Fruit fly (Drosophila melanogaster) whole organism, pupa: ENCODE measurements around the gene Ent2.

Experiments
- CG10348 ChIP-seq: fragments of 200-800 bp; sonication (Bioruptor generic); IDR thresholded peaks from 2 replicates; pipeline ENCODE4 v1.3.6; 2022; ENCODE audit warnings: missing biosample characterization, missing genetic modification characterization
- CG12605 ChIP-seq: fragments of 200-800 bp; sonication (Bioruptor generic); IDR thresholded peaks from 2 replicates; pipeline ENCODE4 v1.3.6; 2022; ENCODE audit warnings: missing biosample characterization, missing genetic modification characterization
- CG13204 ChIP-seq: fragments of 200-800 bp; sonication (Bioruptor generic); optimal IDR thresholded peaks from 2 replicates; lab custom pipeline; 2018; ENCODE audit warnings: missing biosample characterization, mild to moderate bottlenecking, missing genetic modification characterization, moderate library complexity
- CG14655 ChIP-seq: fragments of 200-800 bp; sonication (Bioruptor generic); optimal IDR thresholded peaks from 3 replicates; lab custom pipeline; 2017; ENCODE audit warnings: mild to moderate bottlenecking, missing biosample characterization, missing genetic modification reagents, missing genetic modification characterization
- CG15710 ChIP-seq: fragments of 200-800 bp; sonication (Bioruptor generic); optimal IDR thresholded peaks from 2 replicates; lab custom pipeline; 2018; ENCODE audit warnings: missing biosample characterization, mild to moderate bottlenecking, missing genetic modification characterization, moderate library complexity
- CG17806 ChIP-seq: fragments of 200-800 bp; sonication (Bioruptor generic); optimal IDR thresholded peaks from 2 replicates; lab custom pipeline; 2018; ENCODE audit warnings: missing biosample characterization, mild to moderate bottlenecking, missing genetic modification characterization, moderate library complexity
- CG32121 ChIP-seq: fragments of 200-800 bp; sonication (Bioruptor generic); IDR thresholded peaks from 2 replicates; pipeline ENCODE4 v1.3.6; 2022; ENCODE audit warnings: missing biosample characterization, missing genetic modification characterization
- CG34367 ChIP-seq: fragments of 200-800 bp; sonication (Bioruptor generic); optimal IDR thresholded peaks from 2 replicates; lab custom pipeline; 2018; ENCODE audit warnings: missing biosample characterization, mild to moderate bottlenecking, missing genetic modification characterization
- CG4496 ChIP-seq: fragments of 200-800 bp; sonication (Bioruptor generic); IDR thresholded peaks from 3 replicates; pipeline ENCODE4 v1.3.6; 2022; ENCODE audit warnings: missing biosample characterization, missing genetic modification characterization
- CG8159 ChIP-seq: fragments of 200-800 bp; sonication (Bioruptor generic); optimal IDR thresholded peaks from 3 replicates; lab custom pipeline; 2018; ENCODE audit warnings: missing biosample characterization, mild to moderate bottlenecking, missing genetic modification characterization, moderate library complexity
- CG8301 ChIP-seq: fragments of 200-800 bp; sonication (Bioruptor generic); optimal IDR thresholded peaks from 2 replicates; lab custom pipeline; 2018; ENCODE audit warnings: missing biosample characterization, mild to moderate bottlenecking, missing genetic modification characterization
- CG9948 ChIP-seq: fragments of 200-800 bp; sonication (Bioruptor generic); optimal IDR thresholded peaks from 2 replicates; lab custom pipeline; 2018; ENCODE audit warnings: missing biosample characterization, mild to moderate bottlenecking, missing genetic modification characterization, moderate library complexity
- D1 ChIP-seq: fragments of 200-800 bp; sonication (Bioruptor generic); optimal IDR thresholded peaks from 2 replicates; lab custom pipeline; 2018; ENCODE audit warnings: missing biosample characterization, mild to moderate bottlenecking, missing genetic modification characterization, moderate library complexity
- EcR ChIP-seq: fragments of 200-800 bp; sonication (Bioruptor generic); optimal IDR thresholded peaks from 3 replicates; lab custom pipeline; 2019; ENCODE audit warnings: missing biosample characterization, missing genetic modification characterization, mild to moderate bottlenecking, moderate library complexity, missing genetic modification reagents
- Ets98B ChIP-seq: fragments of 200-800 bp; sonication (Bioruptor generic); IDR thresholded peaks from 2 replicates; pipeline ENCODE4 v1.3.6; 2022; ENCODE audit warnings: missing biosample characterization, missing genetic modification characterization
- Pif1A ChIP-seq: fragments of 200-800 bp; sonication (Bioruptor generic); optimal IDR thresholded peaks from 3 replicates; lab custom pipeline; 2016; ENCODE audit warnings: missing biosample characterization, missing genetic modification characterization
- Pif1B ChIP-seq: fragments of 200-800 bp; sonication (Bioruptor generic); optimal IDR thresholded peaks from 3 replicates; lab custom pipeline; 2016; ENCODE audit warnings: missing biosample characterization, missing genetic modification characterization
- Snoo ChIP-seq: fragments of 200-800 bp; sonication (Bioruptor generic); optimal IDR thresholded peaks from 3 replicates; lab custom pipeline; 2017; ENCODE audit warnings: missing biosample characterization, mild to moderate bottlenecking, missing genetic modification characterization, inconsistent platforms
- fd96Ca ChIP-seq: fragments of 200-800 bp; sonication (Bioruptor generic); IDR thresholded peaks from 3 replicates; pipeline ENCODE4 v1.3.6; 2022; ENCODE audit warnings: missing biosample characterization, missing genetic modification characterization
- gl ChIP-seq: fragments of 200-800 bp; sonication (Bioruptor generic); optimal IDR thresholded peaks from 2 replicates; lab custom pipeline; 2018; ENCODE audit warnings: missing biosample characterization, mild to moderate bottlenecking, missing genetic modification characterization
- rn ChIP-seq: fragments of 200-800 bp; sonication (Bioruptor generic); IDR thresholded peaks from 2 replicates; pipeline ENCODE4 v1.3.6; 2022; ENCODE audit warnings: missing biosample characterization, missing genetic modification characterization

Ent2 gene

dm6 chr2L:6561463-6562357, at the start of gene Ent2, which contains the start of gene Trmt6:
Gene Ent2, plus strand, starts transcription at chr2L:6562325.
Gene Trmt6, minus strand, starts transcription at chr2L:6562289.
- peak; percentile 93 for TF ChIP-seq CG9948 (tag; lab: Kevin White, UChicago)
- TF ChIP-seq fd96Ca (GFP tag; lab: Robert Waterston, UW): peak; percentile 99
- peak; percentile 93 for TF ChIP-seq CG34367 (tag; lab: Kevin White, UChicago)
- peak; percentile 96 for TF ChIP-seq Pif1A (GFP tag; lab: Kevin White, UChicago)
- peak; percentile 98 for TF ChIP-seq Ets98B (GFP tag; lab: Robert Waterston, UW)
- peak; percentile 96 for TF ChIP-seq Snoo (tag; lab: Kevin White, UChicago)
- TF ChIP-seq CG4496 (GFP tag; lab: Robert Waterston, UW): peak; percentile 99
- TF ChIP-seq Pif1B (GFP tag; lab: Kevin White, UChicago): peak; percentile 97
- TF ChIP-seq gl (tag; lab: Kevin White, UChicago): peak; percentile 88
- peak; percentile 98 for TF ChIP-seq rn (GFP tag; lab: Robert Waterston, UW)
- TF ChIP-seq EcR (GFP tag; lab: Kevin White, UChicago): peak; percentile 53
- peak; percentile 98 for TF ChIP-seq CG32121
- TF ChIP-seq CG15710 (tag; lab: Kevin White, UChicago): peak; percentile 92
- TF ChIP-seq CG8159 (tag; lab: Kevin White, UChicago): peak; percentile 96
- peak; percentile 97 for TF ChIP-seq CG14655
- TF ChIP-seq CG17806 (tag; lab: Kevin White, UChicago): peak; percentile 95
- TF ChIP-seq CG12605 (GFP tag; lab: Robert Waterston, UW): peak; percentile 95
- TF ChIP-seq CG10348 (GFP tag; lab: Robert Waterston, UW): peak; percentile 96
- peak; percentile 67 for TF ChIP-seq D1 (tag; lab: Kevin White, UChicago)
- TF ChIP-seq CG13204 (GFP tag; lab: Kevin White, UChicago): peak; percentile 71
- TF ChIP-seq CG8301 (tag; lab: Kevin White, UChicago): peak; percentile 96

- TF ChIP-seq fd96Ca (GFP tag; lab: Robert Waterston, UW) (peak; percentile 68; the same call in 2 of the 3 replicates), rn (GFP tag; lab: Robert Waterston, UW) (no peak), CG10348 (GFP tag; lab: Robert Waterston, UW) (no peak), CG34367 (tag; lab: Kevin White, UChicago) (no peak), CG15710 (tag; lab: Kevin White, UChicago) (no peak), CG32121 (peak; percentile 75), Ets98B (GFP tag; lab: Robert Waterston, UW) (peak; percentile 58), CG4496 (GFP tag; lab: Robert Waterston, UW) (0 out of 3 replicates have a peak, but pooled peaks have one; percentile 45), Pif1A (GFP tag; lab: Kevin White, UChicago) (no peak)
Observed at dm6 chr2L:6513948-6514347, 48.2 kb upstream of the Ent2 start.

- no peak for TF ChIP-seq CG4496 (GFP tag; lab: Robert Waterston, UW)
- peak; percentile 29 for TF ChIP-seq D1 (tag; lab: Kevin White, UChicago)
Observed at dm6 chr2L:6526996-6527395, 35.1 kb upstream of the Ent2 start.

- TF ChIP-seq CG9948 (tag; lab: Kevin White, UChicago): no peak
- no peak for TF ChIP-seq CG17806 (tag; lab: Kevin White, UChicago)
- TF ChIP-seq CG8159 (tag; lab: Kevin White, UChicago): no peak
- no peak for TF ChIP-seq CG34367 (tag; lab: Kevin White, UChicago)
- TF ChIP-seq fd96Ca (GFP tag; lab: Robert Waterston, UW): no peak
- no peak for TF ChIP-seq CG15710 (tag; lab: Kevin White, UChicago)
- no peak for TF ChIP-seq Pif1A (GFP tag; lab: Kevin White, UChicago)
- no peak for TF ChIP-seq D1 (tag; lab: Kevin White, UChicago)
- no peak for TF ChIP-seq CG4496 (GFP tag; lab: Robert Waterston, UW)
- TF ChIP-seq CG13204 (GFP tag; lab: Kevin White, UChicago): no peak
- no peak for TF ChIP-seq gl (tag; lab: Kevin White, UChicago)
- TF ChIP-seq CG8301 (tag; lab: Kevin White, UChicago): no peak
- no peak for TF ChIP-seq CG32121
- no peak for TF ChIP-seq EcR (GFP tag; lab: Kevin White, UChicago)
- TF ChIP-seq CG10348 (GFP tag; lab: Robert Waterston, UW): no peak
- TF ChIP-seq CG14655: no peak
- no peak for TF ChIP-seq Ets98B (GFP tag; lab: Robert Waterston, UW)
- TF ChIP-seq rn (GFP tag; lab: Robert Waterston, UW): no peak
- no peak for TF ChIP-seq Pif1B (GFP tag; lab: Kevin White, UChicago)
- no peak for TF ChIP-seq Snoo (tag; lab: Kevin White, UChicago)
Observed at dm6 chr2L:6530952-6531512, 31.1 kb upstream of the Ent2 start.

- TF ChIP-seq EcR (GFP tag; lab: Kevin White, UChicago): no peak
- TF ChIP-seq CG8159 (tag; lab: Kevin White, UChicago): no peak
- TF ChIP-seq Ets98B (GFP tag; lab: Robert Waterston, UW): no peak
- no peak for TF ChIP-seq Pif1B (GFP tag; lab: Kevin White, UChicago)
- no peak for TF ChIP-seq CG4496 (GFP tag; lab: Robert Waterston, UW)
- no peak for TF ChIP-seq CG14655
- TF ChIP-seq D1 (tag; lab: Kevin White, UChicago): no peak
- TF ChIP-seq CG15710 (tag; lab: Kevin White, UChicago): no peak
- no peak for TF ChIP-seq CG32121
- TF ChIP-seq CG17806 (tag; lab: Kevin White, UChicago): no peak
- no peak for TF ChIP-seq CG34367 (tag; lab: Kevin White, UChicago)
- no peak for TF ChIP-seq CG9948 (tag; lab: Kevin White, UChicago)
- TF ChIP-seq Pif1A (GFP tag; lab: Kevin White, UChicago): no peak
- TF ChIP-seq CG8301 (tag; lab: Kevin White, UChicago): no peak
- TF ChIP-seq, all 21 proteins: peak for 0
Observed at dm6 chr2L:6531985-6532699, 30.0 kb upstream of the Ent2 start.
